Fruit fly (Drosophila melanogaster) whole organism, pupa: Measurements from ENCODE around the gene 4E-T.

ENCODE experiments used
- CG10348 ChIP-seq: fragments of 200-800 bp; sonication (Bioruptor generic); IDR thresholded peaks from 2 replicates; pipeline ENCODE4 v1.3.6; 2022; ENCODE audit warnings: missing biosample characterization, missing genetic modification characterization
- CG12605 ChIP-seq: fragments of 200-800 bp; sonication (Bioruptor generic); IDR thresholded peaks from 2 replicates; pipeline ENCODE4 v1.3.6; 2022; ENCODE audit warnings: missing biosample characterization, missing genetic modification characterization
- CG13204 ChIP-seq: fragments of 200-800 bp; sonication (Bioruptor generic); optimal IDR thresholded peaks from 2 replicates; lab custom pipeline; 2018; ENCODE audit warnings: missing biosample characterization, mild to moderate bottlenecking, missing genetic modification characterization, moderate library complexity
- CG14655 ChIP-seq: fragments of 200-800 bp; sonication (Bioruptor generic); optimal IDR thresholded peaks from 3 replicates; lab custom pipeline; 2017; ENCODE audit warnings: mild to moderate bottlenecking, missing biosample characterization, missing genetic modification reagents, missing genetic modification characterization
- CG15710 ChIP-seq: fragments of 200-800 bp; sonication (Bioruptor generic); optimal IDR thresholded peaks from 2 replicates; lab custom pipeline; 2018; ENCODE audit warnings: missing biosample characterization, mild to moderate bottlenecking, missing genetic modification characterization, moderate library complexity
- CG17806 ChIP-seq: fragments of 200-800 bp; sonication (Bioruptor generic); optimal IDR thresholded peaks from 2 replicates; lab custom pipeline; 2018; ENCODE audit warnings: missing biosample characterization, mild to moderate bottlenecking, missing genetic modification characterization, moderate library complexity
- CG32121 ChIP-seq: fragments of 200-800 bp; sonication (Bioruptor generic); IDR thresholded peaks from 2 replicates; pipeline ENCODE4 v1.3.6; 2022; ENCODE audit warnings: missing biosample characterization, missing genetic modification characterization
- CG34367 ChIP-seq: fragments of 200-800 bp; sonication (Bioruptor generic); optimal IDR thresholded peaks from 2 replicates; lab custom pipeline; 2018; ENCODE audit warnings: missing biosample characterization, mild to moderate bottlenecking, missing genetic modification characterization
- CG4496 ChIP-seq: fragments of 200-800 bp; sonication (Bioruptor generic); IDR thresholded peaks from 3 replicates; pipeline ENCODE4 v1.3.6; 2022; ENCODE audit warnings: missing biosample characterization, missing genetic modification characterization
- CG8159 ChIP-seq: fragments of 200-800 bp; sonication (Bioruptor generic); optimal IDR thresholded peaks from 3 replicates; lab custom pipeline; 2018; ENCODE audit warnings: missing biosample characterization, mild to moderate bottlenecking, missing genetic modification characterization, moderate library complexity
- CG8301 ChIP-seq: fragments of 200-800 bp; sonication (Bioruptor generic); optimal IDR thresholded peaks from 2 replicates; lab custom pipeline; 2018; ENCODE audit warnings: missing biosample characterization, mild to moderate bottlenecking, missing genetic modification characterization
- CG9948 ChIP-seq: fragments of 200-800 bp; sonication (Bioruptor generic); optimal IDR thresholded peaks from 2 replicates; lab custom pipeline; 2018; ENCODE audit warnings: missing biosample characterization, mild to moderate bottlenecking, missing genetic modification characterization, moderate library complexity
- D1 ChIP-seq: fragments of 200-800 bp; sonication (Bioruptor generic); optimal IDR thresholded peaks from 2 replicates; lab custom pipeline; 2018; ENCODE audit warnings: missing biosample characterization, mild to moderate bottlenecking, missing genetic modification characterization, moderate library complexity
- EcR ChIP-seq: fragments of 200-800 bp; sonication (Bioruptor generic); optimal IDR thresholded peaks from 3 replicates; lab custom pipeline; 2019; ENCODE audit warnings: missing biosample characterization, missing genetic modification characterization, mild to moderate bottlenecking, moderate library complexity, missing genetic modification reagents
- Ets98B ChIP-seq: fragments of 200-800 bp; sonication (Bioruptor generic); IDR thresholded peaks from 2 replicates; pipeline ENCODE4 v1.3.6; 2022; ENCODE audit warnings: missing biosample characterization, missing genetic modification characterization
- Pif1A ChIP-seq: fragments of 200-800 bp; sonication (Bioruptor generic); optimal IDR thresholded peaks from 3 replicates; lab custom pipeline; 2016; ENCODE audit warnings: missing biosample characterization, missing genetic modification characterization
- Pif1B ChIP-seq: fragments of 200-800 bp; sonication (Bioruptor generic); optimal IDR thresholded peaks from 3 replicates; lab custom pipeline; 2016; ENCODE audit warnings: missing biosample characterization, missing genetic modification characterization
- Snoo ChIP-seq: fragments of 200-800 bp; sonication (Bioruptor generic); optimal IDR thresholded peaks from 3 replicates; lab custom pipeline; 2017; ENCODE audit warnings: missing biosample characterization, mild to moderate bottlenecking, missing genetic modification characterization, inconsistent platforms
- fd96Ca ChIP-seq: fragments of 200-800 bp; sonication (Bioruptor generic); IDR thresholded peaks from 3 replicates; pipeline ENCODE4 v1.3.6; 2022; ENCODE audit warnings: missing biosample characterization, missing genetic modification characterization
- gl ChIP-seq: fragments of 200-800 bp; sonication (Bioruptor generic); optimal IDR thresholded peaks from 2 replicates; lab custom pipeline; 2018; ENCODE audit warnings: missing biosample characterization, mild to moderate bottlenecking, missing genetic modification characterization
- rn ChIP-seq: fragments of 200-800 bp; sonication (Bioruptor generic); IDR thresholded peaks from 2 replicates; pipeline ENCODE4 v1.3.6; 2022; ENCODE audit warnings: missing biosample characterization, missing genetic modification characterization

Gene 4E-T

dm6 chr4:958093-958649 is at the start of gene 4E-T:
Gene 4E-T (minus strand): TSS chr4:958392.
- TF ChIP-seq rn (GFP tag; lab: Robert Waterston, UW) (no peak), D1 (tag; lab: Kevin White, UChicago) (peak; percentile 37)

dm6 chr4:995958-996357 is 37.8 kb upstream of the 4E-T start:
- TF ChIP-seq rn (GFP tag; lab: Robert Waterston, UW) (no peak), Ets98B (no peak), CG13204 (GFP tag; lab: Kevin White, UChicago) (no peak), CG32121 (GFP tag; lab: Robert Waterston, UW) (no peak), CG12605 (GFP tag; lab: Robert Waterston, UW) (no peak), Pif1A (no peak), EcR (GFP tag; lab: Kevin White, UChicago) (no peak), CG8159 (no peak), CG8301 (no peak), CG34367 (tag; lab: Kevin White, UChicago) (no peak), CG14655 (GFP tag; lab: Kevin White, UChicago) (no peak), CG10348 (GFP tag; lab: Robert Waterston, UW) (no peak), fd96Ca (no peak), CG9948 (tag; lab: Kevin White, UChicago) (no peak)

DNA sequence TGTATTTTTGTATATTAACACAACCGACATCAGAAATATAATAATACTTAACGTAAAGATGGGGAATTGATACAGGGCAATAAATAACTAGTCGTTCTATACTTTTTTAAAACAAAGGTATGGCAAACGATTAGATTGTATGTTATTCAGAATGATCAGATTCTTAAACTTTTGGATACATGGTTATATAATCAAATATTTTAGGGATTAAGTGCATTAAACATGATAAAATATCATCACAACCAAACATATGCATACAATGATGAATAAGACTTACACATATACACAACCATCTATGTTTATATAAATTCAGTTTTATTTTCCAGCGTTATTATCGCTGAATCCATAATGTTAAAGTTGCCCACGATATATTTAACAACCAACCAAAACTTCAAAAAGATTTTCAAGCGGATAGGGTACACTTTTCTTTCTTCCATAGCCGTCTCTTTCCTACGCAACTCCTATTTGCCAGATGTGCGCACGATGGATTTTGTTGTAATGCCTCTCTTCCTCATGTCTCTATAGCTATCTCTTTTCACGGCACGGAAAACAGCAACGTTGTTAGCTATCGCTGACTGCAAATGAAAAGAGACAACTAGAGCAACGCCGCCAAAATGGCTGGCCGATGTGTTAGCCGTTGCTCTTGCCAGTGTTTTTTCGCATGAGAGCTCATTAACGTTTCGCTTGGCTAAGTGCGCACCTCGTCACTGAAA is 31.0 kb upstream of the 4E-T start, which contains the start of gene toy:
toy (plus strand) TSS at position 668 of the 713 bp plus-strand sequence.
- TF ChIP-seq rn (GFP tag; lab: Robert Waterston, UW), result no peak
- no peak for TF ChIP-seq Pif1B (GFP tag; lab: Kevin White, UChicago)
- peak; percentile 83 for TF ChIP-seq D1 (tag; lab: Kevin White, UChicago)

dm6 chr4:988379-988778 is 30.2 kb upstream of the 4E-T start:
- TF ChIP-seq Pif1B (GFP tag; lab: Kevin White, UChicago), result no peak
- TF ChIP-seq CG4496 (GFP tag; lab: Robert Waterston, UW), result no peak
- no peak for TF ChIP-seq CG14655 (GFP tag; lab: Kevin White, UChicago)
- no peak for TF ChIP-seq CG17806 (tag; lab: Kevin White, UChicago)
- no peak for TF ChIP-seq CG10348 (GFP tag; lab: Robert Waterston, UW)
- TF ChIP-seq gl, result no peak
- TF ChIP-seq CG34367 (tag; lab: Kevin White, UChicago), result no peak
- TF ChIP-seq CG13204 (GFP tag; lab: Kevin White, UChicago), result no peak
- TF ChIP-seq CG8301, result no peak
- no peak for TF ChIP-seq CG32121 (GFP tag; lab: Robert Waterston, UW)
- TF ChIP-seq Snoo (tag; lab: Kevin White, UChicago), result no peak

DNA sequence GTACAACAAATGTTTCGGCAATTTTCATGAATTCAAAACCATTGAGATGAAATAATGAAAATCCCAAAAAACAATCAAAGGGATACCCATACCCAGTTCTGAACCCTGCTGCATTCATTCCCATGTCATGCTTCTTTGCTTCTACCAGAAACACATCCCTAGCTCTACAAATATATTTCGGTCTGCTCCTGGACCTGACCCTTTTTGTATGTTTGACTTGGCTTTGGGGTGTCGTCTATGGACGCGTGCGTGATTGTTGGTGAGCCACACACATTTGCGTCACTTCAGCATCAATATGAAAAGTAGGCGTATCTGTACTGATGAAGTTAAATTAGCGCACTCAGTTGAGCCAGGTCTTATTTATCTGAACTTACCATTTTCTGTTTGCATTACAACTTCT is 26.6 kb upstream of the 4E-T start:
- TF ChIP-seq CG17806 (tag; lab: Kevin White, UChicago) (no peak), CG14655 (GFP tag; lab: Kevin White, UChicago) (no peak), Pif1B (GFP tag; lab: Kevin White, UChicago) (no peak), CG15710 (no peak), EcR (GFP tag; lab: Kevin White, UChicago) (no peak), CG8301 (no peak), CG32121 (GFP tag; lab: Robert Waterston, UW) (no peak), CG10348 (GFP tag; lab: Robert Waterston, UW) (no peak), Ets98B (no peak), CG8159 (no peak), CG13204 (GFP tag; lab: Kevin White, UChicago) (no peak), CG12605 (GFP tag; lab: Robert Waterston, UW) (no peak), rn (GFP tag; lab: Robert Waterston, UW) (no peak), fd96Ca (no peak), gl (no peak), CG9948 (tag; lab: Kevin White, UChicago) (no peak), CG4496 (GFP tag; lab: Robert Waterston, UW) (no peak)

dm6 chr4:982791-983407 is 24.7 kb upstream of the 4E-T start:
- TF ChIP-seq Ets98B (no peak), Pif1A (peak; percentile 14)

DNA sequence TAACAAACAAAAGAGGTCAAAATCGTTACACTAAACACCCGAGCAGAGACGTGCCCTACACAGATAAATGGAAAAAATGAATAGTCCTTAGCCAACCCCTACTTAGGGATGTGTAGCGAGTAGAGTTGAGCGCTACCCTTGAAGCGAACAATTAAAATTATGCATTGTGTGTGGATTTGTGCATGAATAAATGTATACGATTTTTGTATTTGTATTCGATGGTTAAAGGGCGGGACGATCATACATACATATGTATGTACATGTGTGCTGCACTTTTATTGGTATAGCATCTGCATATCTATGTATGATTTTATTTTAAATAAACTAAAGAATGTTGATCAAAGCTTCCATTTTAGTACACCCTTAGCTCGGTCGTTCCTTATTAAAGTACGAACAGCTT is 23.0 kb upstream of the 4E-T start:
- TF ChIP-seq Pif1A, result no peak
- TF ChIP-seq CG4496 (GFP tag; lab: Robert Waterston, UW), result no peak
- no peak for TF ChIP-seq CG34367 (tag; lab: Kevin White, UChicago)
- no peak for TF ChIP-seq Pif1B (GFP tag; lab: Kevin White, UChicago)
